Worm (Caenorhabditis elegans): Measurements from ENCODE around the gene decr-1.2.

DNA sequence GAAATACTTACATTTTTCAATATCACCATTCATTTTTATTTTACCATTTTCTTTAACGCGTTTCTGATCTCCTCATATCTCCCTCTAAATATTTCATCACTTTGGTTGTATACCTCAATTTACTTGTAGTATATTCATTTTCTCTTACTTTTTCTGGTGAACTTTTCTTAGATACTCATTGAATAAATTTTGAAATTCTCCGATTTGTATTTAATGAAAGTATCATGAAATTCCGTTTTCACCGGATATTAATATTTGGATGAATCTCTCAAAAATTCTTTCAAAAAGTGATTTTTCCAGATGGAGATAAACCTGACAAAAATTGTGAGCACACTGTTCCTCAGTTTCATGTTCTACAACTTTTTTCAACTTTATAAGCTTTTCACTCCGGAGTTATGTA is 27.2 kb upstream of the decr-1.2 start, which contains the start of gene T13H5.8:
- no peak for TF ChIP-seq ceh-91 (GFP tag; IDR thresholded peaks at IDR 0.05)
- TF ChIP-seq snpc-4 (GFP tag; optimal IDR thresholded peaks at IDR 0.05) = no peak
- TF ChIP-seq snpc-4 (tag; optimal IDR thresholded peaks at IDR 0.05) = no peak
- no peak for TF ChIP-seq mcd-1 (GFP tag; IDR thresholded peaks at IDR 0.05)
- TF ChIP-seq ztf-26 (tag; optimal IDR thresholded peaks at IDR 0.05) = no peak

Measured in whole organism, young adult.